Fruit fly (Drosophila melanogaster): ENCODE results near the gene Oatp74D.

- TF ChIP-seq insv (optimal IDR thresholded peaks at IDR 0.05) (no peak), psq (optimal IDR thresholded peaks at IDR 0.05) (no peak), Myc (optimal IDR thresholded peaks at IDR 0.05) (no peak), h (optimal IDR thresholded peaks at IDR 0.05) (no peak)
These were observed 29.1 kb upstream of the Oatp74D start for dm6 chr3L:17457695-17458242.

All from Kc167 (cell line).